Fruit fly (Drosophila melanogaster): Measurements from ENCODE around the gene Taf12L.

Gene Taf12L

DNA sequence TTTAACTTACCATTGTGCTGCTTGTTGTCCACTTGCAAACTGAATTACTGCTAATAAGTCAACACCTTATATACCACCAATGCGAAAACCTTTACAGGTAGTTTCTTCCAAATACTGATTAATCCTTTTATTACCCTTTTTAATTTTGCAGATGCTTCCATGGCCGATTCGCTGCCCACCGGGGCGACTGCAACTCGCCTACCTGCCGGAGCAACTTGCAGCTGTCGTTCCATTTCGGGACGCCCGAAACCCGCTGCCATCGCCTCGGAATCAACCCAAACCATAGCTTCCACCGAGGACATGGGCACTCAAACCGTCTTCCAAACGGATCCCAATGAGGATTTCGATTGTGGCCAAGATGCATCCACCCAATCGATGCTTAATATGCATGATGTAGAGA lies 16.9 kb downstream of the Taf12L start, which contains the start of gene Elba1:
Elba1 (minus strand) TSS at position 101 of the 400 bp plus-strand sequence.
- TF ChIP-seq CG5204 (GFP tag; optimal IDR thresholded peaks at IDR 0.05), result no peak
- no peak for TF ChIP-seq cnc (optimal IDR thresholded peaks at IDR 0.05)
- TF ChIP-seq cic (GFP tag; optimal IDR thresholded peaks at IDR 0.05), result no peak
- no peak for TF ChIP-seq CG12768 (GFP tag; optimal IDR thresholded peaks at IDR 0.05)
- TF ChIP-seq bab1 (GFP tag; optimal IDR thresholded peaks at IDR 0.05), result no peak

DNA sequence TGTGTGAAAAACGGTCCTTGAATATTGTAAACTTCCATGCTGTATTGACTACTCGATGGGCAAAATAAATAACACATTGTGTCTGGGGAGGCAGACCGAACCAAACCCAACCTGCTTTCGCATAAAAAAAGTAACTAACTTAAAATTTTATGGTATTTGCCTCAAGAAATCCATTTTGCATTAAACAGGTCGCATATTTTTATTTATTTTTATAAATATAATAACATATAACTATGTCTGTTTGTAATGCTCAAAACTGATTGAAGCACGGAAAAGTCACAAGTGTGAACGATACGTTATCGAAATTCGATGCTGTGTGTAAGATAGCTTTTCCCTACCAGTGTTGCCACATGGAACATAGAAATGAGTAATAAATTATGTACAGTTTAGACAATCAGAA lies 18.9 kb downstream of the Taf12L start, which contains the start of gene CG11929:
CG11929 (plus strand) TSS at position 301 of the 400 bp plus-strand sequence.
- TF ChIP-seq Hr96 (GFP tag; optimal IDR thresholded peaks at IDR 0.05) (no peak), cic (GFP tag; optimal IDR thresholded peaks at IDR 0.05) (no peak), Clk (GFP tag; optimal IDR thresholded peaks at IDR 0.05) (no peak), CG7101 (tag; optimal IDR thresholded peaks at IDR 0.05) (no peak), tj (GFP tag; optimal IDR thresholded peaks at IDR 0.05) (no peak), CG11617 (GFP tag; optimal IDR thresholded peaks at IDR 0.05) (no peak), CG1620 (GFP tag; optimal IDR thresholded peaks at IDR 0.05) (no peak)

DNA sequence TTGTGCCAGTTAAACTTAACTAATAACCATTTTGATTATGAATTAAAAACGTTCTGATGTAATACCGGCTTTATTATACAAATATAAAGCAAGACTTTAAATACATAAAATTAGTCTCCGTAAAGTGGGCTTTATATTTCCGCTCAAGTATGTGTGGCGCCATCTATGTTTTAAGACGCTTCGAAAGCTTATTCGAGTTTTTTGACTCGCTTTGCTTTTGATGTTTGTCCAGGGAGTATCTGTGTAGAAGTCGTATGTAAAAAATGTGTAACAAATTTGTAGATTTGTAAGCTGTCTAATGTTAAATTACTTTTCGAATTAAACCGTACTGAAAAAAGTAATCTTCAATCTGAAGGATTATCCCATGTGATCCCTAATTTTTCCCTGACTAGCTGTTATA lies 40.4 kb downstream of the Taf12L start:
- TF ChIP-seq CG14711 (tag; optimal IDR thresholded peaks at IDR 0.05), result no peak
- TF ChIP-seq kay (GFP tag; ENCODE audit: borderline replicate concordance), result peak; percentile 2
- no peak for TF ChIP-seq CG12768 (GFP tag; optimal IDR thresholded peaks at IDR 0.05)
- TF ChIP-seq tj (GFP tag; optimal IDR thresholded peaks at IDR 0.05), result no peak

Data from whole organism, adult.